Worm (Caenorhabditis elegans) whole organism, young adult: ENCODE results near the gene dnpp-1.
A peak's percentile ranks its signal among the peaks of the same experiment; 100 is the strongest.

Source experiments
- akir-1 ChIP-seq: fragments of 200-800 bp; sonication (Bioruptor generic); optimal IDR thresholded peaks from 2 replicates; lab custom pipeline; 2018; ENCODE audit warnings: mild to moderate bottlenecking, missing genetic modification characterization, moderate library complexity, missing compliant biosample characterization
- atf-7 ChIP-seq: sonication (generic microtip); optimal IDR thresholded peaks from 2 replicates; lab custom pipeline; 2017; ENCODE audit warnings: mild to moderate bottlenecking, missing genetic modification characterization, missing compliant biosample characterization
- ceh-100 ChIP-seq: fragments of 200-800 bp; sonication (Bioruptor generic); IDR thresholded peaks from 2 replicates; pipeline ENCODE4 v1.3.6; 2022; ENCODE audit warnings: missing genetic modification reagents, missing genetic modification characterization, missing compliant biosample characterization
- hlh-26 ChIP-seq: fragments of 200-800 bp; sonication (Bioruptor generic); conservative IDR thresholded peaks from 2 replicates; pipeline ENCODE4 v1.3.6; 2022; ENCODE audit warnings: missing genetic modification reagents, missing genetic modification characterization, missing compliant biosample characterization
- lag-1 ChIP-seq: fragments of 200-800 bp; sonication (Bioruptor generic); IDR thresholded peaks from 2 replicates; pipeline ENCODE4 v1.3.6; 2022; ENCODE audit warnings: missing genetic modification reagents, missing genetic modification characterization, missing compliant biosample characterization
- lin-35 ChIP-seq, 3 experiments: fragments of 150-350 bp in 2 of 3; sonication (generic microtip) in 1 of 3; optimal IDR thresholded peaks; 2 replicates each; lab custom pipeline; 2014 to 2018; ENCODE audit warnings: missing biosample characterization in 3 of 3, missing genetic modification characterization in 3 of 3, missing genetic modification reagents in 3 of 3
- lir-1 ChIP-seq: fragments of 200-800 bp; sonication (Bioruptor generic); conservative IDR thresholded peaks from 2 replicates; pipeline ENCODE4 v1.3.6; 2022; ENCODE audit warnings: missing genetic modification reagents, missing genetic modification characterization, missing compliant biosample characterization
- madf-3 ChIP-seq: fragments of 200-800 bp; sonication (Bioruptor generic); IDR thresholded peaks from 2 replicates; pipeline ENCODE4 v1.3.6; 2022; ENCODE audit warnings: missing genetic modification reagents, missing genetic modification characterization, missing compliant biosample characterization
- tbp1 ChIP-seq: fragments of 200-800 bp; sonication (Bioruptor generic); optimal IDR thresholded peaks from 2 replicates; lab custom pipeline; 2018; ENCODE audit warnings: mild to moderate bottlenecking, missing genetic modification characterization, missing compliant biosample characterization
- ztf-22 ChIP-seq: fragments of 200-800 bp; sonication (Bioruptor generic); optimal IDR thresholded peaks from 2 replicates; lab custom pipeline; 2018; ENCODE audit warnings: mild to moderate bottlenecking, missing genetic modification characterization, moderate library complexity, missing compliant biosample characterization

- TF ChIP-seq lag-1 (GFP tag; lab: Robert Waterston, UW): no peak
- no peak for TF ChIP-seq madf-3
- TF ChIP-seq tbp1: no peak
- no peak for TF ChIP-seq akir-1
- no peak for TF ChIP-seq atf-7
- peak; percentile 25 for TF ChIP-seq ztf-22 (GFP tag; lab: Kevin White, UChicago)
- TF ChIP-seq ceh-100 (GFP tag; lab: Robert Waterston, UW): no peak
- no peak for TF ChIP-seq lir-1
- TF ChIP-seq lin-35 (GFP tag; optimal IDR thresholded peaks at IDR 0.05; lab: Kevin White, UChicago): no peak
- no peak for TF ChIP-seq hlh-26
Observed at ce11 chrIII:5814799-5815198, 48.8 kb downstream of the dnpp-1 start, which contains the start of gene R12B2.7.
